Worm (Caenorhabditis elegans): ENCODE results near the gene B0285.3.

- TF ChIP-seq lin-35 (GFP tag; optimal IDR thresholded peaks at IDR 0.05): no peak
- no peak for TF ChIP-seq unc-62 (GFP tag; optimal IDR thresholded peaks at IDR 0.05)
- TF ChIP-seq elt-3 (tag; optimal IDR thresholded peaks at IDR 0.05): no peak
- TF ChIP-seq grh-1 (GFP tag; IDR thresholded peaks at IDR 0.05): no peak
- no peak for TF ChIP-seq ama-1 (optimal IDR thresholded peaks at IDR 0.05)
- TF ChIP-seq lin-39 (tag; optimal IDR thresholded peaks at IDR 0.05): no peak
Measured at ce11 chrIII:4349799-4350198, 6.7 kb upstream of the B0285.3 start, which contains the start of gene B0285.6.

Measured in whole organism, L1 larva.